Worm (Caenorhabditis elegans) whole organism, mixed stage, embryonic: Measurements from ENCODE around the gene grd-2.
"Not testable (repeated sequence)": the region's sequence is repeated elsewhere in the genome, so short reads cannot be mapped to it uniquely, and the experiment has no call there.

ENCODE experiments used
- ceh-39 ChIP-seq: fragments of 150-350 bp; optimal IDR thresholded peaks from 2 replicates; lab custom pipeline; 2014; ENCODE audit warnings: missing biosample characterization, missing genetic modification characterization
- elt-1 ChIP-seq: sonication (generic microtip); optimal IDR thresholded peaks from 2 replicates; lab custom pipeline; 2017; ENCODE audit warnings: missing genetic modification characterization, mild to moderate bottlenecking, missing compliant biosample characterization, antibody characterized with exemption, moderate library complexity, borderline replicate concordance; ENCODE audit not compliant: insufficient read depth
- elt-3 ChIP-seq: fragments of 150-350 bp; optimal IDR thresholded peaks from 2 replicates; lab custom pipeline; 2014; ENCODE audit warnings: missing biosample characterization, missing genetic modification characterization
- sptf-1 ChIP-seq: sonication (generic microtip); optimal IDR thresholded peaks from 2 replicates; lab custom pipeline; 2017; ENCODE audit warnings: mild to moderate bottlenecking, missing genetic modification characterization, moderate library complexity, missing compliant biosample characterization
- ztf-11 ChIP-seq: fragments of 150-350 bp; optimal IDR thresholded peaks from 2 replicates; lab custom pipeline; 2014; ENCODE audit warnings: missing biosample characterization, missing genetic modification characterization

DNA sequence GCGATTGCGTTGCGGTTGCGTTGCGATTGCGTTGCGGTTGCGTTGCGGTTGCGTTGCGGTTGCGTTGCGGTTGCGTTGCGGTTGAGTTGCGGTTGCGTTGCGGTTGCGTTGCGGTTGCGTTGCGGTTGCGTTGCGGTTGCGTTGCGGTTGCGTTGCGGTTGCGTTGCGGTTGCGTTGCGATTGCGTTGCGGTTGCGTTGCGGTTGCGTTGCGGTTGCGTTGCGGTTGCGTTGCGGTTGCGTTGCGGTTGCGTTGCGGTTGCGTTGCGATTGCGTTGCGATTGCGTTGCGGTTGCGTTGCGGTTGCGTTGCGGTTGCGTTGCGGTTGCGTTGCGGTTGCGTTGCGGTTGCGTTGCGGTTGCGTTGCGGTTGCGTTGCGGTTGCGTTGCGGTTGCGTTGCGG, 3.8 kb upstream of the grd-2 start:
- TF ChIP-seq elt-3 (tag; lab: Kevin White, UChicago); ceh-39 (tag; lab: Kevin White, UChicago); elt-1 (tag; lab: Kevin White, UChicago); ztf-11: not testable (repeated sequence)
- peak; percentile 56 for TF ChIP-seq sptf-1 (tag; lab: Kevin White, UChicago)
